Fruit fly (Drosophila melanogaster) S2 (cell line): ENCODE results near the gene ppk14.

ENCODE experiments used
- CG8478 ChIP-seq: fragments of >200 bp; optimal IDR thresholded peaks from 2 replicates; lab custom pipeline; 2018
- CTCF ChIP-seq, 2 experiments: fragments of >200 bp; optimal IDR thresholded peaks; 2 replicates each; lab custom pipeline; 2018

DNA sequence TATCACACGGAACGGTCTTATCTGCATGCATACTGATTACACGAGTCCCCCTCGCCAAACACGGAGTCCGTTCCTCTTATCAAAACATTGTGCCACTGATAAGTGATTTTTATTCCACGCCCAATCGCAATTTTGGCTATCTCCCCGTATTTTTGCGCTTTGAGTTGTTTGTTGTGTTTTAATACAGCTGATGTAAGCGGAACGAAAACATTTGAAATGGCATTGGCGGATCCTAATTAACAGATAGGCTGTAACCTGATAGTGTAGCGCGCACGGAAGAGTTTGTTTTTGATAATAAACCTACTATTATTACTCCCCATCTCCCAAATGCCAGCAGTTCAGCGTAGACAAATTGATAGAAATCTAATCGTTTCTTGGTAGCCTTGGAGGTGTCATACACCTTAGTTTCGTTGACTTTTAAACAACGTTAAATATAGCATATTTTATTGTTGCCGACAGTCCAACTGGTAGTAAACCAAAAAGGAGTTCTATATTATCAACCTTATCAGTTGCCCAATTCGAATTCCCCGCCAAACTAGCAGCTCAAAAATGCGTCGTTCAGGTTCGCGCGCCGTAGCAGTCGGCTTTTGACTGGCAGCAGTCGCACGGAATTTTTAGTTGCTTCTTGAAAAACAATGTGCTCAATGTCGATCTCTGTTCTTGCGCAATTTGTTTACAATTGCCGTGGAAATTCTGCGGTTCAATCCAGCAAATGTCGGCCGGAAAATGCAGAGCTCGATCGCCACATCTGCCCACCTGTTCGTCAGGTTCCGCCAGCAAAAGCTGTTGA is 11.5 kb upstream of the ppk14 start:
- TF ChIP-seq CTCF (optimal IDR thresholded peaks at IDR 0.05; lab: Kevin White, UChicago) = peak in 1 of 2 experiments; percentile 35
- TF ChIP-seq CG8478 (lab: Kevin White, UChicago) = no peak
